Worm (Caenorhabditis elegans): ENCODE measurements around the gene pas-1.
A peak's percentile ranks its signal among the peaks of the same experiment; 100 is the strongest.

Gene pas-1

DNA sequence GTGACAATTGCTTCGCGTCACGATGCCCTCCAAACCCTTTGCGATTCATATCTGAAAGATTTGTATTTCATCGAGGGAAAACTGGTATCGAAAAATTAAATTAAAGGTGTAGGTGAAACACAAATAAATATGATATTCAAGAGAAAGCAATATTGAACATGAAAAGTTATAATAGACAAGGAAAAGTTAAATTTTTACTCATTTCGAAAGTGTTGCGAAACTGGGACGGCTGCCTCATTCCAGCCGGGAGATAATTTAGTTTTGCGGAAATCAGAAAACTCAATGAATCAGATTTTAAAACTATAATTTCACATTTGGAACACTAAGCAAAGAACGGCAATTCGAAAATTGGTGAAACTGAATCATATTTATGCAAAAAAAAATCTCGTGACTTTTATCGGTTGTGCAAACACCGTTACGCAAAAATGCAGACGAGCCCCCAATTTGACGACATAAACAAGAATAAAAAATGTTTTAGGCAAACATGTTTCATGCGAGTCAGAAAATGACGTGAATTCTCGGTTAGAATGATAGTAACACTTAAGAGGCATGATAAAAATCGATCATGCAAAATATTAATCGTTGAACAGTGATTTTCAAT, 7.4 kb downstream of the pas-1 start, which contains the start of the genes nxf-1 and C15H11.11:
nxf-1 (minus strand) TSS at position 51 of the 601 bp plus-strand sequence.
C15H11.11 (plus strand) TSS at position 536 of the 601 bp plus-strand sequence.
- TF ChIP-seq lin-15B (tag; optimal IDR thresholded peaks at IDR 0.05) (peak; percentile 56), skn-1 (tag; optimal IDR thresholded peaks at IDR 0.05) (peak; percentile 28), elt-1 (tag; optimal IDR thresholded peaks at IDR 0.05) (no peak), ceh-82 (tag; optimal IDR thresholded peaks at IDR 0.05) (no peak), daf-12 (tag; optimal IDR thresholded peaks at IDR 0.05) (no peak), egl-27 (tag; optimal IDR thresholded peaks at IDR 0.05) (no peak), elt-2 (tag; optimal IDR thresholded peaks at IDR 0.05) (peak; percentile 77), nhr-25 (tag; optimal IDR thresholded peaks at IDR 0.05) (peak; percentile 44), nhr-28 (tag; optimal IDR thresholded peaks at IDR 0.05) (no peak), tbx-2 (tag; optimal IDR thresholded peaks at IDR 0.05) (no peak), unc-62 (GFP tag; optimal IDR thresholded peaks at IDR 0.05) (no peak), pqm-1 (tag; optimal IDR thresholded peaks at IDR 0.05) (peak; percentile 68), lin-39 (tag; optimal IDR thresholded peaks at IDR 0.05) (no peak), nhr-43 (tag; optimal IDR thresholded peaks at IDR 0.05; ENCODE audit: poor library complexity, severe bottlenecking) (peak; percentile 40), snpc-4 (tag; optimal IDR thresholded peaks at IDR 0.05) (peak; percentile 77), zag-1 (tag; optimal IDR thresholded peaks at IDR 0.05) (no peak), ama-1 (optimal IDR thresholded peaks at IDR 0.05) (peak; percentile 61), nhr-76 (tag; optimal IDR thresholded peaks at IDR 0.05) (no peak), R02D3.7 (tag; optimal IDR thresholded peaks at IDR 0.05) (no peak), mdl-1 (tag; optimal IDR thresholded peaks at IDR 0.05) (no peak), nhr-77 (tag; optimal IDR thresholded peaks at IDR 0.05) (no peak), ceh-16 (tag; optimal IDR thresholded peaks at IDR 0.05) (no peak), nhr-11 (tag; optimal IDR thresholded peaks at IDR 0.05) (no peak), nhr-67 (tag; optimal IDR thresholded peaks at IDR 0.05) (no peak), hmg-11 (tag; optimal IDR thresholded peaks at IDR 0.05) (peak; percentile 73), ztf-4 (tag; optimal IDR thresholded peaks at IDR 0.05) (no peak), elt-3 (tag; optimal IDR thresholded peaks at IDR 0.05) (no peak), egl-5 (tag; optimal IDR thresholded peaks at IDR 0.05) (peak; percentile 79), nhr-237 (tag; optimal IDR thresholded peaks at IDR 0.05) (no peak), lsy-12 (tag; optimal IDR thresholded peaks at IDR 0.05) (no peak), jun-1 (tag; optimal IDR thresholded peaks at IDR 0.05) (peak; percentile 79), nfya-1 (tag; optimal IDR thresholded peaks at IDR 0.05; ENCODE audit: insufficient read depth) (peak; percentile 60), fos-1 (tag; optimal IDR thresholded peaks at IDR 0.05) (no peak), ceh-9 (tag; optimal IDR thresholded peaks at IDR 0.05) (no peak), aly-2 (tag; optimal IDR thresholded peaks at IDR 0.05) (no peak), ceh-28 (tag; optimal IDR thresholded peaks at IDR 0.05) (peak; percentile 58), fkh-10 (GFP tag; optimal IDR thresholded peaks at IDR 0.05) (no peak), unc-39 (tag; optimal IDR thresholded peaks at IDR 0.05) (no peak), mml-1 (tag; optimal IDR thresholded peaks at IDR 0.05) (no peak), eor-1 (tag; optimal IDR thresholded peaks at IDR 0.05) (no peak), ZK546.5 (tag; optimal IDR thresholded peaks at IDR 0.05) (no peak), nhr-23 (tag; optimal IDR thresholded peaks at IDR 0.05) (peak; percentile 51), fkh-2 (tag; optimal IDR thresholded peaks at IDR 0.05) (no peak), pha-4 (tag; optimal IDR thresholded peaks at IDR 0.05) (peak; percentile 88), nhr-12 (tag; optimal IDR thresholded peaks at IDR 0.05) (no peak), ztf-11 (tag; optimal IDR thresholded peaks at IDR 0.05) (no peak), sea-2 (GFP tag; optimal IDR thresholded peaks at IDR 0.05) (no peak)

Measured in whole organism, L3 larva.